Fruit fly (Drosophila melanogaster): Measurements from ENCODE around the gene Sgs1.

- TF ChIP-seq Myc (optimal IDR thresholded peaks at IDR 0.05), result no peak
- TF ChIP-seq insv (optimal IDR thresholded peaks at IDR 0.05), result no peak
- TF ChIP-seq ttk (optimal IDR thresholded peaks at IDR 0.05), result no peak
- no peak for TF ChIP-seq psq (optimal IDR thresholded peaks at IDR 0.05)
- TF ChIP-seq Sin3A (optimal IDR thresholded peaks at IDR 0.05), result no peak
Measured at dm6 chr2L:4915715-4916153, 21.5 kb upstream of the Sgs1 start.

All from Kc167 (cell line).